Fruit fly (Drosophila melanogaster) whole organism, wandering third instar larva: ENCODE data around the gene CG6168.

Source experiments
- CG9705 ChIP-seq: fragments of 200-800 bp; sonication (Bioruptor generic); optimal IDR thresholded peaks from 2 replicates; lab custom pipeline; 2018; ENCODE audit warnings: missing biosample characterization, mild to moderate bottlenecking, missing genetic modification characterization
- HLH106 ChIP-seq: fragments of 200-800 bp; optimal IDR thresholded peaks from 3 replicates; lab custom pipeline; 2019; ENCODE audit warnings: missing biosample characterization, mild to moderate bottlenecking, missing genetic modification characterization, moderate library complexity
- OdsH ChIP-seq: fragments of 200-800 bp; sonication (Bioruptor generic); optimal IDR thresholded peaks from 2 replicates; lab custom pipeline; 2016; ENCODE audit warnings: missing biosample characterization, mild to moderate bottlenecking, missing genetic modification characterization
- Sp1 ChIP-seq: fragments of 200-800 bp; sonication (Bioruptor generic); optimal IDR thresholded peaks from 3 replicates; lab custom pipeline; 2019; ENCODE audit warnings: missing biosample characterization, mild to moderate bottlenecking, missing genetic modification characterization, moderate library complexity
- h ChIP-seq: fragments of 200-800 bp; sonication (Bioruptor generic); optimal IDR thresholded peaks from 3 replicates; lab custom pipeline; 2016; ENCODE audit warnings: missing biosample characterization, mild to moderate bottlenecking, missing genetic modification characterization
- pan ChIP-seq: fragments of >200 bp; optimal IDR thresholded peaks from 2 replicates; lab custom pipeline; 2017

DNA sequence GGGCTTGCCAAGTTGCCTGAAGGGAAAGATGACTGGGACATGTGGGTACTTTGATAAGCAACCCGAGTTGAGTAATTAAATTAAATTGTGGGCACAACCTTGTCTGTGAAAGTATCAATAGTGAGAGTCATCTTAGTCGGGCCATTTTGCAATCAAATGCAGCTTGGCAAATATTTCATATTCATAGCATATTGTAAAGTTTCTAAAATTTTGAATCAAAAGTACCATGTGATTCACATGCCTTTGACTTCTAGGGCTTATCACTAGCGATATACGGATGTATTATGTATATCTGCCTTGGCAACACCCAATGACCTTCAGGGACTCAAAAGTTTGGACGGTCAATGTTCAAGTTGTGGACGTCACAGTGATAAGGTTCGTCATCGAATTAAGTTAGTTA is 31.3 kb downstream of the CG6168 start:
- TF ChIP-seq h (no peak), OdsH (GFP tag; lab: Kevin White, UChicago) (no peak), Sp1 (no peak), pan (lab: Kevin White, UChicago) (no peak), HLH106 (tag; lab: Kevin White, UChicago) (no peak), CG9705 (no peak)
